Fruit fly (Drosophila melanogaster): ENCODE measurements around the gene AP-1sigma.

dm6 chr3R:23939921-23940839 is 18.3 kb upstream of the AP-1sigma start:
- TF ChIP-seq CG8632 (GFP tag; optimal IDR thresholded peaks at IDR 0.05) (no peak), CG9139 (GFP tag; optimal IDR thresholded peaks at IDR 0.05) (no peak), CG6163 (GFP tag; IDR thresholded peaks at IDR 0.05) (0 out of 3 replicates have a peak, but pooled peaks have one; percentile 7), CG6792 (GFP tag; optimal IDR thresholded peaks at IDR 0.05) (no peak)

Data from whole organism, prepupa.